Worm (Caenorhabditis elegans): ENCODE data around the gene nlp-67.

The nlp-67 gene

ce11 chrX:16192574-16192973, 8.4 kb downstream of the nlp-67 start:
- TF ChIP-seq mxl-3 (GFP tag; optimal IDR thresholded peaks at IDR 0.05), result peak; percentile 69
- TF ChIP-seq pha-4 (GFP tag; IDR thresholded peaks at IDR 0.05), result peak; percentile 59; the same call in 1 of the 2 replicates
- no peak for TF ChIP-seq pha-4 (tag; optimal IDR thresholded peaks at IDR 0.05)
- peak; percentile 34 for TF ChIP-seq aha-1 (tag)
- TF ChIP-seq daf-16 (GFP tag; optimal IDR thresholded peaks at IDR 0.05), result peak in 1 of 2 experiments; percentile 89
- peak; percentile 99 for TF ChIP-seq daf-16 (tag; optimal IDR thresholded peaks at IDR 0.05)
- TF ChIP-seq dmd-6 (GFP tag; IDR thresholded peaks at IDR 0.05), result peak; percentile 99
- TF ChIP-seq zip-2 (tag; optimal IDR thresholded peaks at IDR 0.05), result no peak
- peak; percentile 47 for TF ChIP-seq mes-2 (tag; optimal IDR thresholded peaks at IDR 0.05; ENCODE audit: poor library complexity, severe bottlenecking)
- peak; percentile 90 for TF ChIP-seq nhr-28 (tag; optimal IDR thresholded peaks at IDR 0.05)
- TF ChIP-seq Y75B8A.6 (GFP tag; IDR thresholded peaks at IDR 0.05), result no peak
- peak; percentile 77; the same call in 1 of the 2 replicates for TF ChIP-seq tra-1 (GFP tag; IDR thresholded peaks at IDR 0.05)
- TF ChIP-seq hlh-30 (tag; optimal IDR thresholded peaks at IDR 0.05; ENCODE audit: insufficient read depth), result peak; percentile 56
- peak; percentile 88 for TF ChIP-seq nhr-102 (tag; optimal IDR thresholded peaks at IDR 0.05)
- TF ChIP-seq mep-1 (tag; optimal IDR thresholded peaks at IDR 0.05), result peak; percentile 61
- no peak for TF ChIP-seq ceh-82 (tag; optimal IDR thresholded peaks at IDR 0.05)
- peak in 1 of 2 experiments; percentile 74 for TF ChIP-seq hif-1 (tag; optimal IDR thresholded peaks at IDR 0.05)
- peak; percentile 97 for TF ChIP-seq dve-1 (tag; optimal IDR thresholded peaks at IDR 0.05; ENCODE audit: insufficient read depth)
- no peak for TF ChIP-seq lin-38 (GFP tag; IDR thresholded peaks at IDR 0.05)
- TF ChIP-seq lin-15B (tag; optimal IDR thresholded peaks at IDR 0.05), result no peak
- peak; percentile 94 for TF ChIP-seq hlh-11 (tag; optimal IDR thresholded peaks at IDR 0.05)
- peak; percentile 5 to 50 for TF ChIP-seq lsy-2 (tag; optimal IDR thresholded peaks at IDR 0.05)
- TF ChIP-seq nhr-48 (tag; optimal IDR thresholded peaks at IDR 0.05), result peak; percentile 85
- TF ChIP-seq php-3 (GFP tag; IDR thresholded peaks at IDR 0.05), result peak; percentile 73
- TF ChIP-seq unc-62 (GFP tag; optimal IDR thresholded peaks at IDR 0.05 in 1 of 2), result peak in 1 of 2 experiments; percentile 44
- no peak for TF ChIP-seq unc-62 (tag; optimal IDR thresholded peaks at IDR 0.05)
- TF ChIP-seq dmd-9 (GFP tag; IDR thresholded peaks at IDR 0.05), result no peak
- TF ChIP-seq lin-1 (GFP tag; IDR thresholded peaks at IDR 0.05), result peak; percentile 77
- peak; percentile 49 for TF ChIP-seq nhr-10 (tag; optimal IDR thresholded peaks at IDR 0.05)
- peak; percentile 5 for TF ChIP-seq fos-1 (tag; optimal IDR thresholded peaks at IDR 0.05)
- no peak for TF ChIP-seq hmg-1.1 (GFP tag; IDR thresholded peaks at IDR 0.05)
- no peak for TF ChIP-seq daf-19 (GFP tag; conservative IDR thresholded peaks at IDR 0.05)
- 0 out of 2 replicates have a peak, but pooled peaks have one; percentile 28 for TF ChIP-seq nhr-42 (GFP tag; IDR thresholded peaks at IDR 0.05)
- TF ChIP-seq pqm-1 (tag; optimal IDR thresholded peaks at IDR 0.05), result peak; percentile 94
- peak; percentile 80 for TF ChIP-seq nhr-77 (tag; optimal IDR thresholded peaks at IDR 0.05)
- peak in 1 of 2 experiments; percentile 81 for TF ChIP-seq mdl-1 (tag; optimal IDR thresholded peaks at IDR 0.05)
- no peak for TF ChIP-seq F37D6.2 (tag; optimal IDR thresholded peaks at IDR 0.05)

- TF ChIP-seq mdl-1 (tag; optimal IDR thresholded peaks at IDR 0.05) (no peak), snpc-1.2 (GFP tag; IDR thresholded peaks at IDR 0.05) (0 out of 2 replicates have a peak, but pooled peaks have one; percentile 31)
These were observed 15.1 kb downstream of the nlp-67 start, which contains the start of gene R11.3 for ce11 chrX:16199200-16199764. Gene R11.3, minus strand, starts transcription at chrX:16199250.

- TF ChIP-seq dmd-8 (GFP tag; IDR thresholded peaks at IDR 0.05), result no peak
- TF ChIP-seq nhr-41 (GFP tag; IDR thresholded peaks at IDR 0.05), result no peak
- TF ChIP-seq hmg-1.1 (GFP tag; IDR thresholded peaks at IDR 0.05), result peak; percentile 89
- no peak for TF ChIP-seq nhr-48 (tag; optimal IDR thresholded peaks at IDR 0.05)
- TF ChIP-seq aha-1 (tag), result peak; percentile 90
- no peak for TF ChIP-seq zag-1 (tag; optimal IDR thresholded peaks at IDR 0.05)
- TF ChIP-seq dpl-1 (GFP tag; optimal IDR thresholded peaks at IDR 0.05), result no peak
- no peak for TF ChIP-seq lin-13 (GFP tag; optimal IDR thresholded peaks at IDR 0.05)
- no peak for TF ChIP-seq arid-1 (GFP tag; conservative IDR thresholded peaks at IDR 0.05)
- no peak for TF ChIP-seq lin-38 (GFP tag; IDR thresholded peaks at IDR 0.05)
- TF ChIP-seq hif-1 (tag; optimal IDR thresholded peaks at IDR 0.05), result peak in 1 of 2 experiments; percentile 19
- TF ChIP-seq ZK546.5 (tag; optimal IDR thresholded peaks at IDR 0.05), result no peak
- peak; percentile 26 for TF ChIP-seq mxl-3 (GFP tag; optimal IDR thresholded peaks at IDR 0.05)
- TF ChIP-seq zfp-2 (tag; optimal IDR thresholded peaks at IDR 0.05), result peak; percentile 0
- TF ChIP-seq D1046.2 (GFP tag; IDR thresholded peaks at IDR 0.05), result no peak
- peak; percentile 13 for TF ChIP-seq ceh-28 (tag; optimal IDR thresholded peaks at IDR 0.05)
- TF ChIP-seq duxl-1 (tag; optimal IDR thresholded peaks at IDR 0.05; ENCODE audit: poor library complexity), result peak; percentile 43
- TF ChIP-seq unc-62 (GFP tag; optimal IDR thresholded peaks at IDR 0.05 in 1 of 2), result no peak
- TF ChIP-seq unc-62 (tag; optimal IDR thresholded peaks at IDR 0.05), result no peak
These were observed 18.1 kb downstream of the nlp-67 start for ce11 chrX:16202229-16202628.

Measured in whole organism, L4 larva.